Fruit fly (Drosophila melanogaster) whole organism, pupa: Measurements from ENCODE around the gene CG43779.

Experiments
- CG10348 ChIP-seq: fragments of 200-800 bp; sonication (Bioruptor generic); IDR thresholded peaks from 2 replicates; pipeline ENCODE4 v1.3.6; 2022; ENCODE audit warnings: missing biosample characterization, missing genetic modification characterization
- CG12605 ChIP-seq: fragments of 200-800 bp; sonication (Bioruptor generic); IDR thresholded peaks from 2 replicates; pipeline ENCODE4 v1.3.6; 2022; ENCODE audit warnings: missing biosample characterization, missing genetic modification characterization
- CG13204 ChIP-seq: fragments of 200-800 bp; sonication (Bioruptor generic); optimal IDR thresholded peaks from 2 replicates; lab custom pipeline; 2018; ENCODE audit warnings: missing biosample characterization, mild to moderate bottlenecking, missing genetic modification characterization, moderate library complexity
- CG14655 ChIP-seq: fragments of 200-800 bp; sonication (Bioruptor generic); optimal IDR thresholded peaks from 3 replicates; lab custom pipeline; 2017; ENCODE audit warnings: mild to moderate bottlenecking, missing biosample characterization, missing genetic modification reagents, missing genetic modification characterization
- CG15710 ChIP-seq: fragments of 200-800 bp; sonication (Bioruptor generic); optimal IDR thresholded peaks from 2 replicates; lab custom pipeline; 2018; ENCODE audit warnings: missing biosample characterization, mild to moderate bottlenecking, missing genetic modification characterization, moderate library complexity
- CG17806 ChIP-seq: fragments of 200-800 bp; sonication (Bioruptor generic); optimal IDR thresholded peaks from 2 replicates; lab custom pipeline; 2018; ENCODE audit warnings: missing biosample characterization, mild to moderate bottlenecking, missing genetic modification characterization, moderate library complexity
- CG32121 ChIP-seq: fragments of 200-800 bp; sonication (Bioruptor generic); IDR thresholded peaks from 2 replicates; pipeline ENCODE4 v1.3.6; 2022; ENCODE audit warnings: missing biosample characterization, missing genetic modification characterization
- CG34367 ChIP-seq: fragments of 200-800 bp; sonication (Bioruptor generic); optimal IDR thresholded peaks from 2 replicates; lab custom pipeline; 2018; ENCODE audit warnings: missing biosample characterization, mild to moderate bottlenecking, missing genetic modification characterization
- CG4496 ChIP-seq: fragments of 200-800 bp; sonication (Bioruptor generic); IDR thresholded peaks from 3 replicates; pipeline ENCODE4 v1.3.6; 2022; ENCODE audit warnings: missing biosample characterization, missing genetic modification characterization
- CG8159 ChIP-seq: fragments of 200-800 bp; sonication (Bioruptor generic); optimal IDR thresholded peaks from 3 replicates; lab custom pipeline; 2018; ENCODE audit warnings: missing biosample characterization, mild to moderate bottlenecking, missing genetic modification characterization, moderate library complexity
- CG8301 ChIP-seq: fragments of 200-800 bp; sonication (Bioruptor generic); optimal IDR thresholded peaks from 2 replicates; lab custom pipeline; 2018; ENCODE audit warnings: missing biosample characterization, mild to moderate bottlenecking, missing genetic modification characterization
- CG9948 ChIP-seq: fragments of 200-800 bp; sonication (Bioruptor generic); optimal IDR thresholded peaks from 2 replicates; lab custom pipeline; 2018; ENCODE audit warnings: missing biosample characterization, mild to moderate bottlenecking, missing genetic modification characterization, moderate library complexity
- D1 ChIP-seq: fragments of 200-800 bp; sonication (Bioruptor generic); optimal IDR thresholded peaks from 2 replicates; lab custom pipeline; 2018; ENCODE audit warnings: missing biosample characterization, mild to moderate bottlenecking, missing genetic modification characterization, moderate library complexity
- EcR ChIP-seq: fragments of 200-800 bp; sonication (Bioruptor generic); optimal IDR thresholded peaks from 3 replicates; lab custom pipeline; 2019; ENCODE audit warnings: missing biosample characterization, missing genetic modification characterization, mild to moderate bottlenecking, moderate library complexity, missing genetic modification reagents
- Ets98B ChIP-seq: fragments of 200-800 bp; sonication (Bioruptor generic); IDR thresholded peaks from 2 replicates; pipeline ENCODE4 v1.3.6; 2022; ENCODE audit warnings: missing biosample characterization, missing genetic modification characterization
- Pif1A ChIP-seq: fragments of 200-800 bp; sonication (Bioruptor generic); optimal IDR thresholded peaks from 3 replicates; lab custom pipeline; 2016; ENCODE audit warnings: missing biosample characterization, missing genetic modification characterization
- Pif1B ChIP-seq: fragments of 200-800 bp; sonication (Bioruptor generic); optimal IDR thresholded peaks from 3 replicates; lab custom pipeline; 2016; ENCODE audit warnings: missing biosample characterization, missing genetic modification characterization
- Snoo ChIP-seq: fragments of 200-800 bp; sonication (Bioruptor generic); optimal IDR thresholded peaks from 3 replicates; lab custom pipeline; 2017; ENCODE audit warnings: missing biosample characterization, mild to moderate bottlenecking, missing genetic modification characterization, inconsistent platforms
- fd96Ca ChIP-seq: fragments of 200-800 bp; sonication (Bioruptor generic); IDR thresholded peaks from 3 replicates; pipeline ENCODE4 v1.3.6; 2022; ENCODE audit warnings: missing biosample characterization, missing genetic modification characterization
- gl ChIP-seq: fragments of 200-800 bp; sonication (Bioruptor generic); optimal IDR thresholded peaks from 2 replicates; lab custom pipeline; 2018; ENCODE audit warnings: missing biosample characterization, mild to moderate bottlenecking, missing genetic modification characterization
- rn ChIP-seq: fragments of 200-800 bp; sonication (Bioruptor generic); IDR thresholded peaks from 2 replicates; pipeline ENCODE4 v1.3.6; 2022; ENCODE audit warnings: missing biosample characterization, missing genetic modification characterization

Gene CG43779

dm6 chr2L:13331021-13331420 is 24.5 kb upstream of the CG43779 start, which contains the start of gene hbt:
Gene hbt, minus strand, starts transcription at chr2L:13331121.
- TF ChIP-seq EcR = no peak
- no peak for TF ChIP-seq rn (GFP tag; lab: Robert Waterston, UW)
- no peak for TF ChIP-seq Ets98B
- TF ChIP-seq CG14655 (GFP tag; lab: Kevin White, UChicago) = no peak
- no peak for TF ChIP-seq CG32121 (GFP tag; lab: Robert Waterston, UW)
- no peak for TF ChIP-seq CG13204 (GFP tag; lab: Kevin White, UChicago)
- TF ChIP-seq CG12605 = no peak
- TF ChIP-seq D1 (tag; lab: Kevin White, UChicago) = no peak
- TF ChIP-seq Snoo (tag; lab: Kevin White, UChicago) = no peak
- TF ChIP-seq CG8159 = no peak
- no peak for TF ChIP-seq gl (tag; lab: Kevin White, UChicago)
- TF ChIP-seq CG34367 (tag; lab: Kevin White, UChicago) = no peak
- TF ChIP-seq fd96Ca (GFP tag; lab: Robert Waterston, UW) = no peak
- TF ChIP-seq CG15710 (tag; lab: Kevin White, UChicago) = no peak
- no peak for TF ChIP-seq Pif1B
- no peak for TF ChIP-seq CG10348 (GFP tag; lab: Robert Waterston, UW)
- no peak for TF ChIP-seq CG8301 (tag; lab: Kevin White, UChicago)
- TF ChIP-seq, all 21 proteins: peak for 0

DNA sequence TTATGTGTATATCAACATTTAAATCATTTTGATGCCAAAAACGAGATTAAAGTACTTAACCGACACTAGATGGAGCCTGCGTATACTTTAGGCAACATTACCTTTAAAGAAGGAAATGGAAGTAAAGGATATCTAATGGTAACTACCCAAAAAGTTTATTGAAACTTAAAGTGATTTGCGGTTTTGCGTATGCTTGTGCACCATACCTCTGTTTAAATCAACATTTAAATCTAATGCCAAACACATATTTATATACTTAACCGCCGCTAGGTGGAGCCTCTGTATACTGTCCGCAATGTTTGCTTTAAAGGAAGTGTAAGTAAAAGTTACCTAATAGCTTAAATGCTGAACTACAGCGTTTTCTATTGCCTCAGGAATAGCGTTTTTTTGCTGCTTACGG is 19.3 kb upstream of the CG43779 start:
- no peak for TF ChIP-seq D1 (tag; lab: Kevin White, UChicago)
- no peak for TF ChIP-seq CG4496 (GFP tag; lab: Robert Waterston, UW)
- TF ChIP-seq CG12605 = no peak
- no peak for TF ChIP-seq CG17806 (tag; lab: Kevin White, UChicago)

DNA sequence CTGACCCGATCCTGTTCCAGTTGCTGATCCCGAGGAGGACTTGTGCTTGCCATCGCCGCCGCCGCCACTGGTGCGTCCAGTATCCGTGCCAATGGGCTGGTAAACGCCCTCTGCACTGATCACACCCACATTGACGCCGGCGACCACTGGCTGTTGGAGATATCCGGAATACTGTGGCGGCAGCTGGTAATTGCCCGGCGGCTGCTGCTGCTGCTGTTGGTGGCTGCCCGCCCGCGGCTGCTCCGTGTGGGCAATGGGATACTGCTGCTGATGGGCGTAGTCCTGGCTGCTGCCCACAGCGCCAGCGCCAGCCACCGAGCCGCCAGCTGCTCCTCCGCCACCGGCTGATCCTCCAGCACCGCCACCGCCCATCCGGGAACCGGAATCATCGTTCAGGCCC is 1.6 kb downstream of the CG43779 start:
- TF ChIP-seq CG15710 (tag; lab: Kevin White, UChicago) (no peak), EcR (no peak)

dm6 chr2L:13304488-13304887 is 2.1 kb downstream of the CG43779 start, which contains the start of gene CG16825:
Gene CG16825, plus strand, starts transcription at chr2L:13304788.
- no peak for TF ChIP-seq CG34367 (tag; lab: Kevin White, UChicago)

dm6 chr2L:13296703-13297230 is 9.8 kb downstream of the CG43779 start:
- TF ChIP-seq gl (tag; lab: Kevin White, UChicago) (no peak), CG9948 (tag; lab: Kevin White, UChicago) (no peak), CG13204 (GFP tag; lab: Kevin White, UChicago) (no peak), Pif1A (GFP tag; lab: Kevin White, UChicago) (no peak), CG8301 (tag; lab: Kevin White, UChicago) (no peak), Pif1B (no peak), D1 (tag; lab: Kevin White, UChicago) (no peak), CG15710 (tag; lab: Kevin White, UChicago) (no peak), CG8159 (no peak), CG4496 (GFP tag; lab: Robert Waterston, UW) (no peak), CG32121 (GFP tag; lab: Robert Waterston, UW) (no peak), fd96Ca (GFP tag; lab: Robert Waterston, UW) (no peak)

DNA sequence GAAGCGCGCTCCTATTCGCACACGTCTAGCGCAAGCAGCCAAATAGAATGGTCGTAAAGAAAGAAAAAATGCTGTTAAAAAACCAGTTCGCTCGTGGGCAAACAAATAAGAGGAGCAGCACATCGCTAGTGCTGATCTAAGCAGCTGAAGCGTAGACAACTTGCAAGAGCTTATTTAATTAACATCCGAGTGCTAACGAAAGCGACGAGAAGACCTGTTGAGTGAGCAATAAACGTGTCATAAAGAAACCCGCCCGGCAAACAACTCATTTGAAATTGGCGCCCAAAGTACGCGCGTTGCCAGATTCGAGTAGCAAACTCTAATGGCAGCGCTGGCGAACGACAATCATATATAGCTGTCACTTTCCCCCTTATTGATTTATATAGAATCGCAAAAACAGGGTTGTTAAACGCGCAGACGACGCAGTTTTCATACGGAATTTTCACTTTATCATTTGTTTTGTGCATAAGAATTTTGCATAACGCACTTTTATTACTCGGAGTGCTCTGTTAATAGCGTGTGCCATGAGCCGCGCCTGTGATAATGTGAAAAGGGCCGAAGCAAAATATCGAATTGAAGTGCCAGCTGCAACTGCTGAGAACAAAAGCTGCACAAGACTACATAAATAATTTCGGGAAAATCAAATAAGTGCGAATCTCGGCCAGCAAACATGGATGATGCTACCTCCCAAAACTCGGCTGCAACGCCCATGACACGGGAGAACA is 10.4 kb downstream of the CG43779 start:
- TF ChIP-seq CG34367 (tag; lab: Kevin White, UChicago) (no peak), Snoo (tag; lab: Kevin White, UChicago) (no peak), CG13204 (GFP tag; lab: Kevin White, UChicago) (no peak), rn (GFP tag; lab: Robert Waterston, UW) (no peak), CG32121 (GFP tag; lab: Robert Waterston, UW) (no peak), D1 (tag; lab: Kevin White, UChicago) (no peak), CG8301 (tag; lab: Kevin White, UChicago) (no peak), fd96Ca (GFP tag; lab: Robert Waterston, UW) (no peak), CG12605 (no peak), CG10348 (GFP tag; lab: Robert Waterston, UW) (no peak), Pif1A (GFP tag; lab: Kevin White, UChicago) (no peak), CG4496 (GFP tag; lab: Robert Waterston, UW) (no peak), CG8159 (no peak), Pif1B (no peak), CG15710 (tag; lab: Kevin White, UChicago) (no peak)

DNA sequence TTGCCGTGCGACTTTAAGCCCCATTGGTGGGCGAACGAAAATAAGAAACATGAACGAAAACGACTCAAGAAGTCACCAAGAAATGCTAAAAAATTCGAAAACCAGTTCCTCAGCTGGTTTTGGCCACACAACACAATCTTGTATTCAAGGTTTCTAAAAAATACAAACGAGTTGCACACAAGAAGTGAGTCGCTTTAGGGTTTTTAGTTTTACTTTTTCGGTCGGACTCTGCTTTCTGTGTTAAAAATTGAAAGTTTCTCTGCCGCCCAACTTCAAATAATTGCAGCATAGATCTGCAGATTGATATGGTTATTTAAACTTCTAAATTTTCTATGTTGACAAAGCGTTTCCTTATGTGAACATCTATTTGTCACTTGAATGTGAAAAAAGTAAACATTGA is 13.9 kb downstream of the CG43779 start, which contains the start of gene CG16824:
CG16824 (plus strand) TSS at position 384 of the 400 bp plus-strand sequence.
- TF ChIP-seq CG8301 (tag; lab: Kevin White, UChicago) (no peak), CG14655 (GFP tag; lab: Kevin White, UChicago) (no peak), CG12605 (no peak), Snoo (tag; lab: Kevin White, UChicago) (no peak), fd96Ca (GFP tag; lab: Robert Waterston, UW) (no peak), CG9948 (tag; lab: Kevin White, UChicago) (no peak), rn (GFP tag; lab: Robert Waterston, UW) (no peak), Pif1B (no peak), CG32121 (GFP tag; lab: Robert Waterston, UW) (no peak), CG15710 (tag; lab: Kevin White, UChicago) (no peak), CG34367 (tag; lab: Kevin White, UChicago) (no peak)
